Worm (Caenorhabditis elegans): Measurements from ENCODE around the gene cdka-1.

DNA sequence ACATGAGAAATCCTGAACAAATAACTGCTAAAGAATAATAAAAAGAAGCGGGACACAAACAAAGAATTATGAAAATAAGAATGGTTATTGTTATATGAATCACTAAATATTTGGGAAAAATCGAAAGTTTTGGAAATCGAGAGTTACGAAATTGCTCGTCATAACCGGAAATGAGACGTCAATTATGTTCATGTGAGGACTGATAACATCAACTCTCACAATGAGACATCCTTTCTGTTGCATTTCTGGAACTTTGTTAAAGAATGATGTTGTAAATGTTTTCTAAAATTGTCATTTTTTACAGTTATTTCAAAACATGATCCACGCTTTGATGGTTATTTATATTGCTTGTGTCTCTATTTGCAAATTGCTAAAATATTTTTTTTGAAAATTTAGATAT lies 10.7 kb upstream of the cdka-1 start, which contains the start of gene T23F11.6:
- TF ChIP-seq dao-5 (tag; optimal IDR thresholded peaks at IDR 0.05) (no peak), him-1 (tag; optimal IDR thresholded peaks at IDR 0.05) (no peak)

Data from whole organism, L4/young adult.